Worm (Caenorhabditis elegans): Measurements from ENCODE around the gene hpo-25.

Gene hpo-25

DNA sequence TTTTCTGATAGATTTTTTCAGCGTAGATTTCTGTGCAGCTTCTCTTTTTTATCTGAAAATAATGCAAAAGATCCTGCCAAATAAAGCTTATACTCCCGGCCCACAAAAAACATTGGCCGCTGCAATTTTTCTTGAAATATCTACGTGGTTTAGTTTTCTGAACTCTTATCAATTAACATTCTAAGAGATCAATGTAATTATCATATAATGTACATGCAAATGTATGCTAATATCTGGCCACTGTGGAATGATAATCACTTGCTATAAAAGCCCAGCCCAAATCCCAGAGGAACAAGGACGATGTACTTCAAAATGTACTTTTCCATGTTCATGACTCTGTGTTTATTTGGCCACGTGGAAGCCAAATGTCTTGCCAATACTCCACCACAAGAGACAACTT lies 14.6 kb upstream of the hpo-25 start, which contains the start of gene F43C11.2:
F43C11.2 (plus strand) TSS at position 301 of the 400 bp plus-strand sequence.
- TF ChIP-seq ama-1 (optimal IDR thresholded peaks at IDR 0.05): no peak
- TF ChIP-seq tra-4 (tag; optimal IDR thresholded peaks at IDR 0.05): no peak
- TF ChIP-seq B0310.2 (tag; optimal IDR thresholded peaks at IDR 0.05): no peak
- no peak for TF ChIP-seq ets-7 (tag; optimal IDR thresholded peaks at IDR 0.05)
- TF ChIP-seq hnd-1 (tag; optimal IDR thresholded peaks at IDR 0.05): no peak

DNA sequence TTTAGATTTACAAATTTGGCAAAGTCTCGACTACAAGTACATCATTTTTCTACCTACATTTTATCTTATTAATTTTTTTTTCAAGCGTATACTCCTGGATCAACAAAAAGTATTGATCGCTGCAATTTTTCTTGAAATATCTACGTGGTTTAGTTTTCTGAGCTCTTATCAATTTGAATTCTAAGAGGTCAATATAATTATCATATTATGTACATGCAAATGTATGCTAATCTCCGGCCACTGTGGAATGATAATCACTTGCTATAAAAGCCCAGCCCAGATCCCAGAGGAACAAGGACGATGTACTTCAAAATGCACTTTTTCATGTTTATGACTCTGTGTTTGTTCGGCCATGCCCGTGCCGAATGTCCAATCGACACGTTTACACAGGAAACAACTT lies 12.3 kb upstream of the hpo-25 start, which contains the start of gene F43C11.1:
F43C11.1 (plus strand) TSS at position 301 of the 400 bp plus-strand sequence.
- no peak for TF ChIP-seq scrt-1 (GFP tag; IDR thresholded peaks at IDR 0.05)
- TF ChIP-seq hnd-1 (tag; optimal IDR thresholded peaks at IDR 0.05): no peak
- no peak for TF ChIP-seq aly-1 (tag; optimal IDR thresholded peaks at IDR 0.05)
- no peak for TF ChIP-seq tbx-37 (GFP tag; conservative IDR thresholded peaks at IDR 0.05)
- no peak for TF ChIP-seq pes-1 (GFP tag; IDR thresholded peaks at IDR 0.05)
- TF ChIP-seq sea-1 (GFP tag; conservative IDR thresholded peaks at IDR 0.05): no peak
- TF ChIP-seq hmg-4 (GFP tag; optimal IDR thresholded peaks at IDR 0.05): no peak
- TF ChIP-seq ets-7 (tag; optimal IDR thresholded peaks at IDR 0.05): no peak
- TF ChIP-seq F13C5.2 (tag; optimal IDR thresholded peaks at IDR 0.05): no peak
- TF ChIP-seq tbx-11 (GFP tag; IDR thresholded peaks at IDR 0.05): no peak
- TF ChIP-seq ceh-36 (tag; optimal IDR thresholded peaks at IDR 0.05): no peak

- TF ChIP-seq F13C5.2 (tag; optimal IDR thresholded peaks at IDR 0.05) (no peak), tra-4 (tag; optimal IDR thresholded peaks at IDR 0.05) (no peak), hmbx-1 (tag; optimal IDR thresholded peaks at IDR 0.05) (no peak), tbx-11 (GFP tag; IDR thresholded peaks at IDR 0.05) (no peak), pes-1 (GFP tag; IDR thresholded peaks at IDR 0.05) (no peak), aly-1 (tag; optimal IDR thresholded peaks at IDR 0.05) (no peak), tbx-37 (GFP tag; conservative IDR thresholded peaks at IDR 0.05) (no peak), ceh-13 (GFP tag; optimal IDR thresholded peaks at IDR 0.05) (no peak), scrt-1 (GFP tag; IDR thresholded peaks at IDR 0.05) (no peak), ets-7 (tag; optimal IDR thresholded peaks at IDR 0.05) (no peak), B0310.2 (tag; optimal IDR thresholded peaks at IDR 0.05) (no peak), flt-1 (GFP tag; IDR thresholded peaks at IDR 0.05) (no peak), sea-1 (GFP tag; conservative IDR thresholded peaks at IDR 0.05) (no peak), hmg-4 (GFP tag; optimal IDR thresholded peaks at IDR 0.05) (no peak), ama-1 (optimal IDR thresholded peaks at IDR 0.05) (no peak), ceh-36 (tag; optimal IDR thresholded peaks at IDR 0.05) (no peak), hnd-1 (tag; optimal IDR thresholded peaks at IDR 0.05) (no peak)
Observed at ce11 chrII:2359965-2360364, 9.1 kb upstream of the hpo-25 start, which contains the start of gene F43C11.16. F43C11.16 (minus strand) TSS chrII:2360065.

DNA sequence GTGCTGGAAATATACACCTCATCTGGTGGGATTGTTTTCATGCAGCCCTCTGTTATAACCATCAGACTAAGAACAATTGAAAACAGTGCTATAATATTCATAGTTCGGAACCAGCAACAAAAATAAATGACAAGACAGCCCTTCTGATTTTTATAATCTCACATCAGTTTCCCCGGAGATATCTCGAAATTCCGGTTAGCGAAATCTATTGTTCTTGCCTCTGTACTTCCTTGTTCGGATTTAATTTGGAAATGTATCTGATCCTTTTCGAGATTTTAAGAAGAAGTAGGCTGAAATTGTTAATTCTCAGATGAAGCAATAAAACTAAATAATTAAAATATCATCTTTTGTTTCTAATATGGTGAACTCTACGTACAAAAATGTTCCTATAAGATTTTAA lies 5.4 kb upstream of the hpo-25 start, which contains the start of gene F43C11.11:
F43C11.11 (minus strand) TSS at position 101 of the 400 bp plus-strand sequence.
- TF ChIP-seq ceh-13 (GFP tag; optimal IDR thresholded peaks at IDR 0.05) (no peak), pes-1 (GFP tag; IDR thresholded peaks at IDR 0.05) (no peak), tbx-37 (GFP tag; conservative IDR thresholded peaks at IDR 0.05) (no peak), hmbx-1 (tag; optimal IDR thresholded peaks at IDR 0.05) (no peak), tbx-11 (GFP tag; IDR thresholded peaks at IDR 0.05) (no peak), sea-1 (GFP tag; conservative IDR thresholded peaks at IDR 0.05) (no peak), scrt-1 (GFP tag; IDR thresholded peaks at IDR 0.05) (no peak)

- TF ChIP-seq sea-1 (GFP tag; conservative IDR thresholded peaks at IDR 0.05) (no peak), B0310.2 (tag; optimal IDR thresholded peaks at IDR 0.05) (no peak), tbx-37 (GFP tag; conservative IDR thresholded peaks at IDR 0.05) (no peak), ceh-13 (GFP tag; optimal IDR thresholded peaks at IDR 0.05) (no peak), tra-4 (tag; optimal IDR thresholded peaks at IDR 0.05) (no peak), scrt-1 (GFP tag; IDR thresholded peaks at IDR 0.05) (no peak), ceh-36 (tag; optimal IDR thresholded peaks at IDR 0.05) (no peak), F13C5.2 (tag; optimal IDR thresholded peaks at IDR 0.05) (no peak), ama-1 (optimal IDR thresholded peaks at IDR 0.05) (no peak), hnd-1 (tag; optimal IDR thresholded peaks at IDR 0.05) (no peak), tbx-11 (GFP tag; IDR thresholded peaks at IDR 0.05) (no peak), hmbx-1 (tag; optimal IDR thresholded peaks at IDR 0.05) (no peak), hmg-4 (GFP tag; optimal IDR thresholded peaks at IDR 0.05) (no peak), pes-1 (GFP tag; IDR thresholded peaks at IDR 0.05) (no peak), ets-7 (tag; optimal IDR thresholded peaks at IDR 0.05) (no peak), flt-1 (GFP tag; IDR thresholded peaks at IDR 0.05) (no peak)
Observed at ce11 chrII:2366623-2367365, 2.3 kb upstream of the hpo-25 start, which contains the start of the genes F43C11.12 and F16G10.5. F43C11.12 (minus strand) TSS chrII:2366723. F16G10.5 (plus strand) TSS chrII:2367315.

- no peak for TF ChIP-seq tra-4 (tag; optimal IDR thresholded peaks at IDR 0.05)
- no peak for TF ChIP-seq ceh-36 (tag; optimal IDR thresholded peaks at IDR 0.05)
- TF ChIP-seq hmg-4 (GFP tag; optimal IDR thresholded peaks at IDR 0.05): no peak
- no peak for TF ChIP-seq ets-7 (tag; optimal IDR thresholded peaks at IDR 0.05)
- TF ChIP-seq ceh-13 (GFP tag; optimal IDR thresholded peaks at IDR 0.05): no peak
Observed at ce11 chrII:2372090-2372489, 3.0 kb downstream of the hpo-25 start, which contains the start of gene F16G10.3. F16G10.3 (plus strand) TSS chrII:2372390.

DNA sequence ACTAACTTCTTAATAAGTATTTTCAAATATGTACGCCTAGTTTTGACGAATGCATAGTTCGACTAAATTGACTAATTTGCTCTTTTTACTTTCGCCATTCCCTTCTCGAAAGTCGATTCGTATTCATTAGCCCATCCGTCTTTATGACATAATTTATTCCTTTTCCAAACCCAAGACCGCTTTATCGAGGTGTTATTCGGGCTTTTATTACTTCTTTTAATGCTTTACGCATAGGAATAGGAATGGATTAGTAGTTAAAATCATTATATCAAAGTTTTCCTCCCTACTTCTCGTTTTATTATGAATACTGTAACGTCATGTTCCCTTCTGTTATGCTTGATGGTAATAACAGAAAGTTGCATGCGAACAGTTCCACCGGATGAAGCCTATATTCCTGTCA lies 5.9 kb downstream of the hpo-25 start, which contains the start of gene F16G10.2:
F16G10.2 (plus strand) TSS at position 301 of the 400 bp plus-strand sequence.
- no peak for TF ChIP-seq sea-1 (GFP tag; conservative IDR thresholded peaks at IDR 0.05)
- TF ChIP-seq tra-4 (tag; optimal IDR thresholded peaks at IDR 0.05): no peak
- no peak for TF ChIP-seq hnd-1 (tag; optimal IDR thresholded peaks at IDR 0.05)
- TF ChIP-seq aly-1 (tag; optimal IDR thresholded peaks at IDR 0.05): no peak
- TF ChIP-seq scrt-1 (GFP tag; IDR thresholded peaks at IDR 0.05): no peak
- TF ChIP-seq flt-1 (GFP tag; IDR thresholded peaks at IDR 0.05): no peak
- TF ChIP-seq pes-1 (GFP tag; IDR thresholded peaks at IDR 0.05): no peak
- no peak for TF ChIP-seq F13C5.2 (tag; optimal IDR thresholded peaks at IDR 0.05)
- no peak for TF ChIP-seq ceh-36 (tag; optimal IDR thresholded peaks at IDR 0.05)
- TF ChIP-seq tbx-11 (GFP tag; IDR thresholded peaks at IDR 0.05): no peak
- TF ChIP-seq hmbx-1 (tag; optimal IDR thresholded peaks at IDR 0.05): no peak
- no peak for TF ChIP-seq ceh-13 (GFP tag; optimal IDR thresholded peaks at IDR 0.05)
- TF ChIP-seq ama-1 (optimal IDR thresholded peaks at IDR 0.05): no peak
- TF ChIP-seq B0310.2 (tag; optimal IDR thresholded peaks at IDR 0.05): no peak
- no peak for TF ChIP-seq ets-7 (tag; optimal IDR thresholded peaks at IDR 0.05)
- TF ChIP-seq tbx-37 (GFP tag; conservative IDR thresholded peaks at IDR 0.05): no peak

All from whole organism, early embryonic.